Fruit fly (Drosophila melanogaster) whole organism: ENCODE results near the gene CG7149.

Experiments
- CG8478 ChIP-seq: fragments of >200 bp; optimal IDR thresholded peaks from 2 replicates; lab custom pipeline; 2018; ENCODE audit warnings: inconsistent platforms
- EcR ChIP-seq, 2 experiments: fragments of >200 bp; optimal IDR thresholded peaks; 2 replicates each; lab custom pipeline; 2017; ENCODE audit warnings: missing biosample characterization in 2 of 2, missing genetic modification characterization in 2 of 2, missing genetic modification reagents in 2 of 2
- psq ChIP-seq: fragments of >200 bp; optimal IDR thresholded peaks from 2 replicates; lab custom pipeline; 2017
- usp ChIP-seq: fragments of >200 bp; optimal IDR thresholded peaks from 2 replicates; lab custom pipeline; 2017; ENCODE audit warnings: missing biosample characterization, missing genetic modification characterization, mixed read lengths

DNA sequence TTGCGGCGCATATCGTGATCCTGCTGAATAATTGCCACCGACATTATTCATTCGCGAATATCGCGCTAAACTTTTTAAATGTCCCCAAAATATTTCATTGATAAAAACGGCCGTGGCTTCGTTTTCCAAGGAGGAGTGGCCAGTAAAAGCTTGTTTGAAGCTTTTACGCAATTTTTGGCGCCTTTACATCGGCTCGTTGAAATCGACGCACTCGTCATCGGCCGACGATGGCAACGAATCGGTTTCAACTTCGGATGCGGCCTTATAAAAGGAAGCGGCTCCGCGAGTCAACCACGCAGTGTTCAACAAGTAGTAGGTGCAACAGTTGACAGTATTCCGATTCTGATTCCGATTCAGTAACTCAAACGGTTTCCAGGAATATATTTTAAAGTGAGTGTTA, 23.0 kb downstream of the CG7149 start, which contains the start of gene CG7191:
- TF ChIP-seq psq (lab: Kevin White, UChicago) (no peak), CG8478 (no peak), EcR (GFP tag; optimal IDR thresholded peaks at IDR 0.05; lab: Kevin White, UChicago) (no peak), usp (GFP tag; lab: Kevin White, UChicago) (no peak)
